Fruit fly (Drosophila melanogaster): ENCODE measurements around the gene Nf-YC.

DNA sequence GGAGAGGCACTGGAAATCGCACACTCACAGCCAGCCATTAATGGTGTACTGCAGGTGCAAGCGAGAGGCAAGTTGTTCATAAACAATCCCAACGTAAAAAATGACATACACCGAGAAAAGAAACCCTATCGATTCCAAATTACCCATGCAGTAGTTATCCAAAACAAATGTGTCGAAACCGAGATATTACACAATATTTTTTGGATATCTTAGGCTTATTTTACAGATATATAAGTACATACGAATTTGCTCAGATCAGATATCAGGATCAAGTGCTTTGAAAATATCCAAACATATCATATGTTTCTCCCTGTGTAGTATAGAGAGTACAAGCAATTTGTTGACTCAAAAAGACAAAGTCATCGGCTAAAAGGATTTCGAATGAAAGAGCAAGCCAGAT lies 43.3 kb downstream of the Nf-YC start:
- TF ChIP-seq Sin3A (optimal IDR thresholded peaks at IDR 0.05) (no peak), ttk (optimal IDR thresholded peaks at IDR 0.05) (no peak), h (optimal IDR thresholded peaks at IDR 0.05) (no peak), Myc (optimal IDR thresholded peaks at IDR 0.05) (no peak), insv (optimal IDR thresholded peaks at IDR 0.05) (no peak)

All from Kc167 (cell line).